Worm (Caenorhabditis elegans) whole organism, L4 larva: ENCODE results near the gene F46H5.4.
A peak's percentile ranks its signal among the peaks of the same experiment; 100 is the strongest.

Source experiments
- D1046.2 ChIP-seq: fragments of 200-800 bp; sonication (Bioruptor generic); IDR thresholded peaks from 2 replicates; pipeline ENCODE4 v1.3.6; 2022; ENCODE audit warnings: missing genetic modification characterization, missing compliant biosample characterization
- F26F4.8 ChIP-seq: fragments of 200-800 bp; sonication (Bioruptor generic); conservative IDR thresholded peaks from 2 replicates; pipeline ENCODE4 v1.3.6; 2022; ENCODE audit warnings: missing genetic modification characterization, missing compliant biosample characterization
- F37D6.2 ChIP-seq: sonication (generic microtip); optimal IDR thresholded peaks from 2 replicates; lab custom pipeline; 2016; ENCODE audit warnings: mild to moderate bottlenecking, missing genetic modification characterization, missing compliant biosample characterization
- F44E2.7 ChIP-seq: fragments of 200-800 bp; sonication (Bioruptor generic); IDR thresholded peaks from 2 replicates; pipeline ENCODE4 v2.1.2; 2022; ENCODE audit warnings: missing genetic modification characterization, missing compliant biosample characterization
- F49E8.2 ChIP-seq: sonication (generic microtip); optimal IDR thresholded peaks from 2 replicates; lab custom pipeline; 2016; ENCODE audit warnings: missing compliant biosample characterization, mild to moderate bottlenecking, missing genetic modification characterization, borderline replicate concordance
- R02D3.7 ChIP-seq: fragments of 150-350 bp; sonication (generic microtip); optimal IDR thresholded peaks from 3 replicates; lab custom pipeline; 2014; ENCODE audit warnings: missing biosample characterization, missing genetic modification characterization
- Y105C5A.15 ChIP-seq: fragments of 200-800 bp; sonication (Bioruptor generic); IDR thresholded peaks from 2 replicates; pipeline ENCODE4 v1.3.6; 2022; ENCODE audit warnings: missing genetic modification characterization, missing compliant biosample characterization
- Y75B8A.6 ChIP-seq: fragments of 200-800 bp; sonication (Bioruptor generic); IDR thresholded peaks from 2 replicates; pipeline ENCODE4 v1.3.6; 2022; ENCODE audit warnings: missing genetic modification reagents, missing genetic modification characterization, missing compliant biosample characterization
- aha-1 ChIP-seq: fragments of 150-350 bp; peaks from one replicate; lab custom pipeline; 2014; ENCODE audit warnings: missing biosample characterization, missing genetic modification characterization
- arid-1 ChIP-seq: fragments of 200-800 bp; sonication (Bioruptor generic); conservative IDR thresholded peaks from 2 replicates; pipeline ENCODE4 v1.3.6; 2022; ENCODE audit warnings: missing genetic modification reagents, missing genetic modification characterization, missing compliant biosample characterization
- ceh-44 ChIP-seq: fragments of 200-800 bp; sonication (Bioruptor generic); IDR thresholded peaks from 2 replicates; pipeline ENCODE4 v1.3.6; 2022; ENCODE audit warnings: missing genetic modification reagents, missing genetic modification characterization, missing compliant biosample characterization
- ces-1 ChIP-seq: fragments of 150-350 bp; sonication (generic microtip); optimal IDR thresholded peaks from 4 replicates; lab custom pipeline; 2014; ENCODE audit warnings: missing biosample characterization, missing genetic modification reagents, missing genetic modification characterization
- cey-2 ChIP-seq: sonication (generic microtip); optimal IDR thresholded peaks from 3 replicates; lab custom pipeline; 2017; ENCODE audit warnings: missing genetic modification characterization, mild to moderate bottlenecking, missing compliant biosample characterization, antibody characterized with exemption, borderline replicate concordance; ENCODE audit not compliant: insufficient read depth
- ctbp-1 ChIP-seq: fragments of 200-800 bp; sonication (Bioruptor generic); IDR thresholded peaks from 2 replicates; pipeline ENCODE4 v1.3.6; 2022; ENCODE audit warnings: missing genetic modification reagents, missing genetic modification characterization, missing compliant biosample characterization
- daf-12 ChIP-seq: fragments of 150-350 bp; optimal IDR thresholded peaks from 2 replicates; lab custom pipeline; 2014; ENCODE audit warnings: missing biosample characterization, missing genetic modification reagents, missing genetic modification characterization
- dmd-9 ChIP-seq: fragments of 200-800 bp; sonication (Bioruptor generic); IDR thresholded peaks from 2 replicates; pipeline ENCODE4 v1.3.6; 2022; ENCODE audit warnings: missing genetic modification reagents, missing genetic modification characterization, missing compliant biosample characterization
- dpl-1 ChIP-seq: fragments of 150-350 bp; optimal IDR thresholded peaks from 2 replicates; lab custom pipeline; 2014; ENCODE audit warnings: missing biosample characterization, missing genetic modification reagents, missing genetic modification characterization
- duxl-1 ChIP-seq: sonication (generic microtip); optimal IDR thresholded peaks from 2 replicates; lab custom pipeline; 2016; ENCODE audit warnings: mild to moderate bottlenecking, missing genetic modification characterization, moderate library complexity, missing compliant biosample characterization; ENCODE audit not compliant: poor library complexity
- dve-1 ChIP-seq: sonication (generic microtip); optimal IDR thresholded peaks from 2 replicates; lab custom pipeline; 2017; ENCODE audit warnings: antibody characterized with exemption, mild to moderate bottlenecking, missing genetic modification characterization, missing compliant biosample characterization; ENCODE audit not compliant: insufficient read depth
- egl-27 ChIP-seq: sonication (generic microtip); optimal IDR thresholded peaks from 3 replicates; lab custom pipeline; 2017; ENCODE audit warnings: missing biosample characterization, missing genetic modification reagents, missing genetic modification characterization
- fkh-10 ChIP-seq: fragments of 150-350 bp; optimal IDR thresholded peaks from 2 replicates; lab custom pipeline; 2014; ENCODE audit warnings: missing biosample characterization, missing genetic modification reagents, missing genetic modification characterization
- fos-1 ChIP-seq: fragments of 150-350 bp; optimal IDR thresholded peaks from 2 replicates; lab custom pipeline; 2014; ENCODE audit warnings: missing biosample characterization, missing genetic modification characterization
- hif-1 ChIP-seq, 2 experiments: sonication (generic microtip); optimal IDR thresholded peaks; 2 replicates each; lab custom pipeline; 2016 to 2017; ENCODE audit warnings: missing compliant biosample characterization in 2 of 2, missing genetic modification characterization in 2 of 2, missing genetic modification reagents in 2 of 2, missing genotype in 2 of 2, mild to moderate bottlenecking in 1 of 2
- lim-7 ChIP-seq: fragments of 200-800 bp; sonication (Bioruptor generic); IDR thresholded peaks from 2 replicates; pipeline ENCODE4 v1.3.6; 2022; ENCODE audit warnings: missing genetic modification characterization, missing compliant biosample characterization
- lin-1 ChIP-seq: fragments of 200-800 bp; sonication (Bioruptor generic); IDR thresholded peaks from 2 replicates; pipeline ENCODE4 v1.3.6; 2022; ENCODE audit warnings: missing genetic modification reagents, missing genetic modification characterization, missing compliant biosample characterization
- lin-13 ChIP-seq: fragments of 150-350 bp; optimal IDR thresholded peaks from 2 replicates; lab custom pipeline; 2014; ENCODE audit warnings: missing biosample characterization, missing genetic modification reagents, missing genetic modification characterization
- lir-3 ChIP-seq: sonication (generic microtip); optimal IDR thresholded peaks from 2 replicates; lab custom pipeline; 2016; ENCODE audit warnings: mild to moderate bottlenecking, missing genetic modification characterization, missing compliant biosample characterization
- madf-5 ChIP-seq, 2 experiments: fragments of 200-800 bp; sonication (Bioruptor generic); IDR thresholded peaks; 2 replicates each; pipeline ENCODE4 v1.3.6; 2022; ENCODE audit warnings: missing compliant biosample characterization in 2 of 2, missing genetic modification characterization in 2 of 2
- mdl-1 ChIP-seq, 2 experiments: fragments of 150-350 bp in 1 of 2; sonication (generic microtip) in 1 of 2; optimal IDR thresholded peaks; 2 replicates each; lab custom pipeline; 2014 to 2017; ENCODE audit warnings: missing biosample characterization in 2 of 2, missing genetic modification characterization in 2 of 2
- mes-2 ChIP-seq: sonication (generic microtip); optimal IDR thresholded peaks from 2 replicates; lab custom pipeline; 2016; ENCODE audit warnings: missing genotype, mild to moderate bottlenecking, missing genetic modification characterization, missing compliant biosample characterization; ENCODE audit not compliant: poor library complexity, severe bottlenecking
- mxl-2 ChIP-seq: fragments of 200-800 bp; sonication (Bioruptor generic); conservative IDR thresholded peaks from 2 replicates; pipeline ENCODE4 v1.3.6; 2022; ENCODE audit warnings: missing genetic modification reagents, missing genetic modification characterization, missing compliant biosample characterization
- nhr-10 ChIP-seq: fragments of 150-350 bp; optimal IDR thresholded peaks from 2 replicates; lab custom pipeline; 2014; ENCODE audit warnings: missing biosample characterization, missing genetic modification characterization
- nhr-102 ChIP-seq: sonication (generic microtip); optimal IDR thresholded peaks from 2 replicates; lab custom pipeline; 2016; ENCODE audit warnings: mild to moderate bottlenecking, missing genetic modification characterization, moderate library complexity, missing compliant biosample characterization
- nhr-111 ChIP-seq: fragments of 200-800 bp; sonication (Bioruptor generic); optimal IDR thresholded peaks from 2 replicates; lab custom pipeline; 2018; ENCODE audit warnings: mild to moderate bottlenecking, missing genetic modification characterization, missing compliant biosample characterization
- nhr-25 ChIP-seq: sonication (generic microtip); optimal IDR thresholded peaks from 2 replicates; lab custom pipeline; 2017; ENCODE audit warnings: missing genetic modification characterization, mild to moderate bottlenecking, missing compliant biosample characterization, antibody characterized with exemption, moderate library complexity, borderline replicate concordance; ENCODE audit not compliant: insufficient read depth
- nhr-28 ChIP-seq: fragments of 150-350 bp; optimal IDR thresholded peaks from 2 replicates; lab custom pipeline; 2014; ENCODE audit warnings: missing biosample characterization, missing genetic modification characterization
- nhr-41 ChIP-seq: fragments of 200-800 bp; sonication (Bioruptor generic); IDR thresholded peaks from 2 replicates; pipeline ENCODE4 v1.3.6; 2022; ENCODE audit warnings: missing genetic modification reagents, missing genetic modification characterization, missing compliant biosample characterization
- nhr-6 ChIP-seq: fragments of 150-350 bp; optimal IDR thresholded peaks from 2 replicates; lab custom pipeline; 2014; ENCODE audit warnings: missing biosample characterization, missing genetic modification characterization
- rbr-2 ChIP-seq: sonication (generic microtip); optimal IDR thresholded peaks from 2 replicates; lab custom pipeline; 2016; ENCODE audit warnings: missing genotype, missing genetic modification characterization, missing compliant biosample characterization
- sdz-12 ChIP-seq: fragments of 200-800 bp; sonication (Bioruptor generic); optimal IDR thresholded peaks from 2 replicates; lab custom pipeline; 2018; ENCODE audit warnings: mild to moderate bottlenecking, missing genetic modification characterization, missing compliant biosample characterization
- snpc-1.2 ChIP-seq: fragments of 200-800 bp; sonication (Bioruptor generic); IDR thresholded peaks from 2 replicates; pipeline ENCODE4 v1.3.6; 2022; ENCODE audit warnings: missing genetic modification reagents, missing genetic modification characterization, missing compliant biosample characterization
- snpc-4 ChIP-seq: fragments of 150-350 bp; optimal IDR thresholded peaks from 2 replicates; lab custom pipeline; 2014; ENCODE audit warnings: missing biosample characterization, missing genetic modification characterization
- unc-130 ChIP-seq: sonication (generic microtip); optimal IDR thresholded peaks from 2 replicates; lab custom pipeline; 2016; ENCODE audit warnings: missing genetic modification reagents, missing genetic modification characterization, missing compliant biosample characterization
- unc-62 ChIP-seq, 3 experiments: fragments of 150-350 bp in 1 of 3; sonication (generic microtip); optimal IDR thresholded peaks in 2 of 3; peaks in 1 of 3; 1 replicate in 1 of 3; 2 replicates in 2 of 3; lab custom pipeline; 2014 to 2017; ENCODE audit warnings: missing biosample characterization in 3 of 3, missing genetic modification characterization in 3 of 3, missing genetic modification reagents in 3 of 3, missing genotype in 1 of 3
- vab-7 ChIP-seq: fragments of 200-800 bp; sonication (Bioruptor generic); IDR thresholded peaks from 2 replicates; pipeline ENCODE4 v1.3.6; 2022; ENCODE audit warnings: missing genetic modification reagents, missing genetic modification characterization, missing compliant biosample characterization
- zag-1 ChIP-seq: fragments of 150-350 bp; optimal IDR thresholded peaks from 2 replicates; lab custom pipeline; 2014; ENCODE audit warnings: missing biosample characterization, missing genetic modification characterization
- zfp-2 ChIP-seq: sonication (generic microtip); optimal IDR thresholded peaks from 2 replicates; lab custom pipeline; 2016; ENCODE audit warnings: mild to moderate bottlenecking, missing genetic modification characterization, missing compliant biosample characterization
- zfp-3 ChIP-seq: fragments of 200-800 bp; sonication (Bioruptor generic); conservative IDR thresholded peaks from 2 replicates; pipeline ENCODE4 v1.3.6; 2022; ENCODE audit warnings: missing genetic modification reagents, missing genetic modification characterization, missing compliant biosample characterization
- zip-11 ChIP-seq: fragments of 200-800 bp; sonication (Bioruptor generic); IDR thresholded peaks from 2 replicates; pipeline ENCODE4 v1.3.6; 2022; ENCODE audit warnings: missing genetic modification characterization, missing compliant biosample characterization
- zip-2 ChIP-seq: fragments of 150-350 bp; optimal IDR thresholded peaks from 2 replicates; lab custom pipeline; 2014; ENCODE audit warnings: missing biosample characterization, missing genetic modification characterization
- ztf-7 ChIP-seq: fragments of 150-350 bp; optimal IDR thresholded peaks from 2 replicates; lab custom pipeline; 2014; ENCODE audit warnings: missing biosample characterization, missing genetic modification characterization

F46H5.4 gene

ce11 chrX:7200475-7200874, 53.9 kb downstream of the F46H5.4 start (continued):
- TF ChIP-seq dve-1 (tag; lab: Kevin White, UChicago) (peak; percentile 55), dmd-9 (no peak), fos-1 (tag; lab: Kevin White, UChicago) (no peak), hif-1 (tag; optimal IDR thresholded peaks at IDR 0.05; lab: Kevin White, UChicago) (no peak), zip-2 (tag; lab: Kevin White, UChicago) (no peak), snpc-4 (tag; lab: Kevin White, UChicago) (no peak), zfp-3 (GFP tag; lab: Robert Waterston, UW) (0 out of 2 replicates have a peak, but pooled peaks have one; percentile 32), egl-27 (tag; lab: Kevin White, UChicago) (no peak), daf-12 (no peak), F44E2.7 (GFP tag; lab: Robert Waterston, UW) (no peak), nhr-25 (no peak), D1046.2 (GFP tag; lab: Robert Waterston, UW) (no peak), lin-13 (GFP tag; lab: Kevin White, UChicago) (peak; percentile 18), unc-130 (GFP tag; lab: Kevin White, UChicago) (no peak), nhr-6 (tag; lab: Kevin White, UChicago) (no peak), F37D6.2 (tag; lab: Kevin White, UChicago) (no peak), Y75B8A.6 (GFP tag; lab: Robert Waterston, UW) (no peak), dpl-1 (GFP tag; lab: Kevin White, UChicago) (no peak), mes-2 (tag; lab: Kevin White, UChicago) (no peak), vab-7 (GFP tag; lab: Robert Waterston, UW) (no peak), zip-11 (GFP tag; lab: Robert Waterston, UW) (no peak), sdz-12 (GFP tag; lab: Kevin White, UChicago) (no peak), rbr-2 (no peak), nhr-28 (tag; lab: Kevin White, UChicago) (peak; percentile 9), nhr-111 (GFP tag; lab: Kevin White, UChicago) (no peak), zag-1 (tag; lab: Kevin White, UChicago) (no peak), mxl-2 (GFP tag; lab: Robert Waterston, UW) (no peak), ctbp-1 (GFP tag; lab: Robert Waterston, UW) (no peak), fkh-10 (GFP tag; lab: Kevin White, UChicago) (no peak), aha-1 (tag; lab: Kevin White, UChicago) (peak; percentile 29), nhr-41 (GFP tag; lab: Robert Waterston, UW) (no peak), mdl-1 (tag; optimal IDR thresholded peaks at IDR 0.05; lab: Kevin White, UChicago) (no peak), ceh-44 (GFP tag; lab: Robert Waterston, UW) (no peak), R02D3.7 (no peak), ces-1 (GFP tag; lab: Kevin White, UChicago) (no peak), snpc-1.2 (GFP tag; lab: Robert Waterston, UW) (no peak), cey-2 (tag; lab: Kevin White, UChicago) (no peak), duxl-1 (tag; lab: Kevin White, UChicago) (no peak), nhr-10 (tag; lab: Kevin White, UChicago) (peak; percentile 22), lim-7 (GFP tag; lab: Robert Waterston, UW) (no peak), madf-5 (GFP tag; IDR thresholded peaks at IDR 0.05; lab: Robert Waterston, UW) (no peak), ztf-7 (peak; percentile 52), zfp-2 (tag; lab: Kevin White, UChicago) (no peak), arid-1 (GFP tag; lab: Robert Waterston, UW) (no peak), Y105C5A.15 (no peak), F49E8.2 (no peak), lir-3 (no peak), nhr-102 (peak; percentile 29), unc-62 (GFP tag; optimal IDR thresholded peaks at IDR 0.05 in 1 of 2; lab: Kevin White, UChicago) (peak in 1 of 2 experiments; percentile 87), unc-62 (tag; optimal IDR thresholded peaks at IDR 0.05; lab: Kevin White, UChicago) (no peak), lin-1 (GFP tag; lab: Robert Waterston, UW) (no peak), F26F4.8 (GFP tag; lab: Robert Waterston, UW) (no peak)
